Worm (Caenorhabditis elegans) whole organism, L1 larva: Measurements from ENCODE around the gene nhr-241.

Experiments
- C04F5.9 ChIP-seq: sonication (generic microtip); optimal IDR thresholded peaks from 2 replicates; lab custom pipeline; 2016; ENCODE audit warnings: missing genetic modification characterization, missing compliant biosample characterization
- Y116A8C.19 ChIP-seq: sonication (generic microtip); optimal IDR thresholded peaks from 2 replicates; lab custom pipeline; 2016; ENCODE audit warnings: missing compliant biosample characterization, missing genetic modification characterization, borderline replicate concordance
- ama-1 ChIP-seq: fragments of 150-350 bp; optimal IDR thresholded peaks from 2 replicates; lab custom pipeline; 2014
- dpl-1 ChIP-seq, 3 experiments: fragments of 150-350 bp in 2 of 3; sonication (generic microtip) in 1 of 3; optimal IDR thresholded peaks; 2 replicates each; lab custom pipeline; 2014 to 2017; ENCODE audit warnings: missing biosample characterization in 3 of 3, missing genetic modification characterization in 3 of 3, missing genetic modification reagents in 3 of 3
- elt-3 ChIP-seq, 6 experiments: fragments of 150-350 bp in 1 of 6; sonication (generic microtip); optimal IDR thresholded peaks; 2 replicates each; lab custom pipeline; 2017 to 2018; ENCODE audit warnings: missing biosample characterization in 6 of 6, missing genetic modification characterization in 6 of 6, inconsistent platforms in 1 of 6
- fkh-10 ChIP-seq: sonication (generic microtip); optimal IDR thresholded peaks from 2 replicates; lab custom pipeline; 2017; ENCODE audit warnings: missing biosample characterization, missing genetic modification reagents, missing genetic modification characterization
- lin-13 ChIP-seq: fragments of 150-350 bp; optimal IDR thresholded peaks from 2 replicates; lab custom pipeline; 2014; ENCODE audit warnings: missing biosample characterization, missing genetic modification reagents, missing genetic modification characterization
- lin-35 ChIP-seq, 2 experiments: fragments of 150-350 bp; optimal IDR thresholded peaks; 2 replicates each; lab custom pipeline; 2014; ENCODE audit warnings: missing biosample characterization in 2 of 2, missing genetic modification characterization in 2 of 2, missing genetic modification reagents in 2 of 2
- lir-3 ChIP-seq: sonication (generic microtip); optimal IDR thresholded peaks from 2 replicates; lab custom pipeline; 2016; ENCODE audit warnings: mild to moderate bottlenecking, missing genetic modification characterization, moderate library complexity, missing compliant biosample characterization; ENCODE audit not compliant: poor library complexity
- nhr-11 ChIP-seq: fragments of 150-350 bp; optimal IDR thresholded peaks from 2 replicates; lab custom pipeline; 2014; ENCODE audit warnings: missing biosample characterization, missing genetic modification characterization
- nhr-237 ChIP-seq: fragments of 150-350 bp; optimal IDR thresholded peaks from 2 replicates; lab custom pipeline; 2014; ENCODE audit warnings: missing biosample characterization, missing genetic modification characterization
- nhr-84 ChIP-seq: sonication (generic microtip); optimal IDR thresholded peaks from 2 replicates; lab custom pipeline; 2017; ENCODE audit warnings: missing biosample characterization, missing genetic modification characterization
- pqm-1 ChIP-seq: sonication (generic microtip); optimal IDR thresholded peaks from 3 replicates; lab custom pipeline; 2017; ENCODE audit warnings: missing biosample characterization, missing genetic modification characterization

DNA sequence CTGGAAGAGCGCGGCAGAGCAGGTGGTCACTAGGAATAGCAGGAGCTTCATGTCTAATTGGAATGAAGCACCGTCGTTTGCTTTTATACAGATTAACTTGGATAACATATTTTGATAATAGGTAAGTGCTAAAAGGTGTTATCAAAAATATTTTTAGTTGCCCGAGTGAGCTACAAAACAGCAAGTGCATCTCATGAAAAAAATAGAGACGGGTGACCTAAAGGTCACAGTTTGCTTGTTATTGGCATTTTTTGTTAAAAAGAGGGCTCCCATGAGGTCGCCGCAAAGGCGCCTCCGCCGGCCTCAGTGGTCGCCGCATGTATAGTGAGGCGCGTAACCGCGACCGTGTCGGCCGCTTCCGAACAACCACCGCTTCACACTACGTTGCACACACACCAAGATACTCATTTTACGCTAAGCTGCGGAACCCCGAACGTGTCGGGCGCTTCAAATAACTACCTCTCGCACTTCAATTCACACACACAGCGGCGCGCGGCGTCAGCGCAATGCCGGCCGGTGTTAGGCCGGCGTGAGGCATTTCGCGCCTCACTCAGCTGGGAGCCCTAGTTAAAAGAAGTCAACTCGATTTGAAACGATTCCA lies 30.2 kb downstream of the nhr-241 start, which contains the start of gene asp-19:
- TF ChIP-seq dpl-1 (GFP tag; optimal IDR thresholded peaks at IDR 0.05; lab: Kevin White, UChicago) (no peak), nhr-84 (tag; lab: Kevin White, UChicago) (no peak), lir-3 (tag; lab: Kevin White, UChicago) (no peak), Y116A8C.19 (tag; lab: Kevin White, UChicago) (no peak), lin-35 (GFP tag; optimal IDR thresholded peaks at IDR 0.05; lab: Kevin White, UChicago) (no peak), nhr-237 (no peak), nhr-11 (tag; lab: Kevin White, UChicago) (no peak), lin-13 (GFP tag; lab: Kevin White, UChicago) (no peak), C04F5.9 (tag; lab: Kevin White, UChicago) (no peak), elt-3 (tag; optimal IDR thresholded peaks at IDR 0.05; lab: Kevin White, UChicago) (no peak), ama-1 (lab: Kevin White, UChicago) (no peak), fkh-10 (GFP tag; lab: Kevin White, UChicago) (no peak), pqm-1 (tag; lab: Kevin White, UChicago) (no peak)
